Worm (Caenorhabditis elegans): ENCODE data around the gene gei-15.

Gene gei-15

DNA sequence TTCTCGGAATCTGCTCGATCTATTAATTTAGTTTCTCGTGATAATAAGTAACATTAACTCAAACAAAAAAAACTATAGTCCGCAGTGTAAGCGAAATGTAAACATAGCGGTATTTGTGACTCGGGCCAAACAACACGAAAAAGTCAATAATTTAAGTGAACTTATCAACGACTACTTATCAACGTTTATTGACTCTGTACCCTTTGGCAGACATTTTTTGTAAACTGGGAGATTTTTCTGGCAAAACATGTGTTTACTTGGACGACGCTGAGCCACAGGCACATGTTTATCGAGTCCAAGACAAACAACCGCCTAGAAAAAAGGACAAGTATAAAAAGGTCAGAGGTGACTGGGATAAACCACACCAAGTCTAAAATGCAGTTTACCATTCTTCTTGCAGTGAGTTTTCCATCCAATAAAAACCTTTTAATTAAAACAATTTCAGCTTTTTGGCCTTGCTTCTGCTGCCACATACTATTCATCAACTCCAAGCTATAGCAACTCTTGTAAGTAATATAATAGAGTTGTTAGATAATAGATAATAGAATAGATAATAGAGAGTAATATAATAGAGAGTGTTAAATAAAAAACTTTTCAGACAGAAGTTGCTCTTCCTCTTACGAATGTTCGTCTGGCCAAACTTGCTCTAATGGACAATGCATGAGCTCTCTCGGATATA lies 21.5 kb upstream of the gei-15 start, which contains the start of gene C53B7.3:
TSS of gene C53B7.3 (plus strand) at position 362 of the 679 bp plus-strand sequence.
- TF ChIP-seq pha-4 (tag; optimal IDR thresholded peaks at IDR 0.05) (peak; percentile 4), lin-32 (GFP tag; optimal IDR thresholded peaks at IDR 0.05) (no peak)

- peak; percentile 10 for TF ChIP-seq sptf-1 (tag; optimal IDR thresholded peaks at IDR 0.05)
- no peak for TF ChIP-seq mls-2 (tag; optimal IDR thresholded peaks at IDR 0.05)
- TF ChIP-seq nhr-237 (tag; optimal IDR thresholded peaks at IDR 0.05), result peak; percentile 70
- peak; percentile 32 for TF ChIP-seq pha-4 (tag; optimal IDR thresholded peaks at IDR 0.05)
- peak; percentile 59 for TF ChIP-seq ces-1 (GFP tag; optimal IDR thresholded peaks at IDR 0.05)
- peak; percentile 60 for TF ChIP-seq lsy-2 (tag; optimal IDR thresholded peaks at IDR 0.05)
- TF ChIP-seq mep-1 (tag; optimal IDR thresholded peaks at IDR 0.05), result peak; percentile 96
- TF ChIP-seq hlh-1 (tag; optimal IDR thresholded peaks at IDR 0.05), result peak; percentile 24
- no peak for TF ChIP-seq mab-5 (tag; optimal IDR thresholded peaks at IDR 0.05)
- TF ChIP-seq nhr-2 (tag; optimal IDR thresholded peaks at IDR 0.05), result peak; percentile 25
- TF ChIP-seq zip-8 (tag; optimal IDR thresholded peaks at IDR 0.05), result no peak
- TF ChIP-seq ceh-39 (tag; optimal IDR thresholded peaks at IDR 0.05), result peak; percentile 62
- TF ChIP-seq cnd-1 (tag; optimal IDR thresholded peaks at IDR 0.05), result no peak
- peak; percentile 21 for TF ChIP-seq unc-62 (GFP tag; optimal IDR thresholded peaks at IDR 0.05)
- peak; percentile 42 for TF ChIP-seq ztf-11 (tag; optimal IDR thresholded peaks at IDR 0.05)
- TF ChIP-seq elt-3 (tag; optimal IDR thresholded peaks at IDR 0.05), result no peak
- peak; percentile 18 for TF ChIP-seq lin-13 (tag; optimal IDR thresholded peaks at IDR 0.05)
Measured at ce11 chrX:6840670-6841308, 17.7 kb upstream of the gei-15 start, which contains the start of the genes glr-6 and asg-2. Gene glr-6, minus strand, starts transcription at chrX:6840720. Gene asg-2, plus strand, starts transcription at chrX:6841258.

DNA sequence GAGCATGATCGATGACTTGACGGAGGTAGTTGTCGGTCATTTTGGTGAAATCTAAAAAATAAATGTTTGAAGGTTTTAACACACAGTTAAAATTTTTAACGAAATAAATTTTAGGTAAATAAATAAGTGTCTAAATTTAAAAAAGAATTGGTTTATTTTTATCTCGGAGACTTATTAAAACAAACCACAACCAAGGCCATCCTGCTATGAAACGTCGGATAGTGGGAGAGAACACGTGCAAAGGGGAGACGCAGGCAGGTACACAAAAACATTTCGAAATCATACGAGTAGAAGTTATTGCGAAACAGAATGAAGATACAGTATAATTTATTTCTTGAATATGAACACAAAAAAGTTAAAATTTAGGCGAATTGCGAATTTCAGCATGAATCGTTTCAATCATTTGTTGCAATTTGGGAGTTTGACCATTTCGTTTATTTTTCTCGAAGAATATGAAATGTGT lies 13.0 kb upstream of the gei-15 start, which contains the start of gene F41B4.3:
TSS of gene F41B4.3 (minus strand) at position 51 of the 463 bp plus-strand sequence.
- TF ChIP-seq unc-62 (GFP tag; optimal IDR thresholded peaks at IDR 0.05), result no peak
- TF ChIP-seq lin-32 (GFP tag; optimal IDR thresholded peaks at IDR 0.05), result no peak
- TF ChIP-seq zip-8 (tag; optimal IDR thresholded peaks at IDR 0.05), result no peak
- no peak for TF ChIP-seq ceh-83 (GFP tag; optimal IDR thresholded peaks at IDR 0.05)
- no peak for TF ChIP-seq flh-1 (GFP tag; optimal IDR thresholded peaks at IDR 0.05)
- no peak for TF ChIP-seq bed-3 (GFP tag; optimal IDR thresholded peaks at IDR 0.05)
- no peak for TF ChIP-seq hlh-1 (tag; optimal IDR thresholded peaks at IDR 0.05)
- no peak for TF ChIP-seq pha-4 (tag; optimal IDR thresholded peaks at IDR 0.05)
- no peak for TF ChIP-seq lsy-2 (tag; optimal IDR thresholded peaks at IDR 0.05)
- no peak for TF ChIP-seq mep-1 (tag; optimal IDR thresholded peaks at IDR 0.05)
- no peak for TF ChIP-seq ceh-39 (tag; optimal IDR thresholded peaks at IDR 0.05)

DNA sequence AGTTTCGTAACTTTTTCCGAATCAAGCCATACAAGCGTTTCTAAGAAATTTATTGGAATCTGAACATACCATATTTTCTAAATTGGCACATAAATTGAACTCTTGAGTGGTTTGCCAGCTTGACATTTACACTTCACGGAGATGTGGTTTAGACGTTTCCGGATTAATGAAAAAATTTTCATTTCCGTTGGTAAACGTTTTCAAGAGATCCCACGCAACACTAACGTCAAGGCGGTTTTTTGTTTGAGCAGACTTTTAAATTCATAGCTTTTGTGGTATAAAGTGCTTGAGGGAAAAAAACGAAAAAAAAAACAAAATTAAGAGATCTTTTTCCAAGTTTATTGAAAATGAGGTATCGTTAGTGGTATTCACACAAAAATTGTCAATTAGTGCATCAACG lies 12.1 kb upstream of the gei-15 start, which contains the start of gene F41B4.2:
TSS of gene F41B4.2 (minus strand) at position 101 of the 400 bp plus-strand sequence.
- TF ChIP-seq ceh-39 (tag; optimal IDR thresholded peaks at IDR 0.05), result no peak
- TF ChIP-seq mep-1 (tag; optimal IDR thresholded peaks at IDR 0.05), result no peak
- no peak for TF ChIP-seq flh-1 (GFP tag; optimal IDR thresholded peaks at IDR 0.05)
- no peak for TF ChIP-seq nhr-28 (tag; optimal IDR thresholded peaks at IDR 0.05)
- TF ChIP-seq ceh-43 (GFP tag; optimal IDR thresholded peaks at IDR 0.05), result no peak
- TF ChIP-seq nhr-12 (tag; optimal IDR thresholded peaks at IDR 0.05), result no peak
- no peak for TF ChIP-seq ztf-11 (tag; optimal IDR thresholded peaks at IDR 0.05)
- no peak for TF ChIP-seq elt-1 (tag; optimal IDR thresholded peaks at IDR 0.05; ENCODE audit: borderline replicate concordance, insufficient read depth)

DNA sequence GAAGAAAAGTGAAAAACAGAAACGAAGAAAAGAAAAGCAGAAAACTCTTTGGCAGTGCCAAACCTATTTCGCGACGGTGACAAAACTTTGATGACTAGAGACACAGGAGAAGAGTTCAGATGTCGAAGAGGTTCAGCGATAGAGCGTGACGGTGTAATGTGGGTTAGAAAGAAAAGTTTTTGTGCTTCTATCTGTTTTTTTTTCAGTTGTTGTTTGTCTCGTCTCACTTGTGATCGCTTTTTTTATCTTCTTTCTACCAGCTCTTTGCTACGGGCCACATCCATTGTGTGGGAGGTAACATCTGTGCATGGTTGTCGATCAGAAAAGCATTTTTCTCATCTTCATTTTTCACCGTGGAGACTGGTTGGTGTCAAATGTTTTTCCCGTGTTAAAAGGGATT lies 2.8 kb upstream of the gei-15 start, which contains the start of gene F41B4.1:
TSS of gene F41B4.1 (minus strand) at position 23 of the 400 bp plus-strand sequence.
- TF ChIP-seq hlh-1 (tag; optimal IDR thresholded peaks at IDR 0.05) (peak; percentile 42), elt-3 (tag; optimal IDR thresholded peaks at IDR 0.05) (no peak)

DNA sequence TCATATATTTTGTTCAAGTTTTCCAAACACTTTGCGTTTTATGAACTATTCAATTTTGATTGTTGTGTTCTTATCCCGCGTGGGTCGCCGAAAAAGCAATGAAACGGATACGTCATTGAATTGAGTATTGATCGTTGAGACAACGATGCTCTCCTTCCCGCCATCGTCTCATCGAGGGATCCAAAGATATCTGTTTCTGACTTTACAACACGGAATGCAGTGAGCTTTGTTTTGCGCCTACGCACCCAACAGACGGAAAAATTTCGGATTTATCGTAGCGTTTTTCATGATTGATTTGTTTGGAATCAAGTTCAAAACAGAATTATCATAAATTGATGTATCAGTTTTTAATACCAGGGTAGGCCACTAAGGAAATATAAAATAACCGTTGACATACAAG lies 516 bp downstream of the gei-15 start:
- TF ChIP-seq unc-120 (tag; optimal IDR thresholded peaks at IDR 0.05; ENCODE audit: poor library complexity, severe bottlenecking) (peak; percentile 21), nhr-237 (tag; optimal IDR thresholded peaks at IDR 0.05) (no peak), ceh-43 (GFP tag; optimal IDR thresholded peaks at IDR 0.05) (no peak), lin-13 (tag; optimal IDR thresholded peaks at IDR 0.05) (no peak), M03D4.4 (tag; optimal IDR thresholded peaks at IDR 0.05) (no peak), blmp-1 (tag; optimal IDR thresholded peaks at IDR 0.05) (no peak), cnd-1 (tag; optimal IDR thresholded peaks at IDR 0.05) (no peak), bed-3 (GFP tag; optimal IDR thresholded peaks at IDR 0.05) (no peak), mls-2 (tag; optimal IDR thresholded peaks at IDR 0.05) (no peak), hlh-1 (tag; optimal IDR thresholded peaks at IDR 0.05) (peak; percentile 74), unc-62 (GFP tag; optimal IDR thresholded peaks at IDR 0.05) (no peak), lsy-2 (tag; optimal IDR thresholded peaks at IDR 0.05) (no peak)

Data from whole organism, mixed stage, embryonic.